Worm (Caenorhabditis elegans) whole organism, young adult: ENCODE data around the gene set-22.

Experiments
- D2030.7 ChIP-seq: fragments of 200-800 bp; sonication (Bioruptor generic); IDR thresholded peaks from 2 replicates; pipeline ENCODE4 v1.3.6; 2022; ENCODE audit warnings: missing genetic modification reagents, missing genetic modification characterization, missing compliant biosample characterization
- F22D6.2 ChIP-seq: sonication (generic microtip); optimal IDR thresholded peaks from 2 replicates; lab custom pipeline; 2016; ENCODE audit warnings: mild to moderate bottlenecking, missing genetic modification characterization, missing compliant biosample characterization
- F33H1.4 ChIP-seq: fragments of 200-800 bp; sonication (Bioruptor generic); IDR thresholded peaks from 2 replicates; pipeline ENCODE4 v1.3.6; 2022; ENCODE audit warnings: missing genetic modification reagents, missing genetic modification characterization, missing compliant biosample characterization
- K11D2.4 ChIP-seq: fragments of 200-800 bp; sonication (Bioruptor generic); IDR thresholded peaks from 2 replicates; pipeline ENCODE4 v1.3.6; 2022; ENCODE audit warnings: missing genetic modification reagents, missing genetic modification characterization, missing compliant biosample characterization
- aptf-3 ChIP-seq: fragments of 200-800 bp; sonication (Bioruptor generic); IDR thresholded peaks from 2 replicates; pipeline ENCODE4 v1.3.6; 2022; ENCODE audit warnings: missing genetic modification characterization, missing compliant biosample characterization
- attf-5 ChIP-seq: fragments of 200-800 bp; sonication (Bioruptor generic); optimal IDR thresholded peaks from 2 replicates; lab custom pipeline; 2018; ENCODE audit warnings: mild to moderate bottlenecking, missing genetic modification characterization, missing compliant biosample characterization
- bed-2 ChIP-seq: fragments of 200-800 bp; sonication (Bioruptor generic); IDR thresholded peaks from 2 replicates; pipeline ENCODE4 v1.3.6; 2022; ENCODE audit warnings: missing genetic modification reagents, missing genetic modification characterization, missing compliant biosample characterization
- ccch-3 ChIP-seq: fragments of 200-800 bp; sonication (Bioruptor generic); optimal IDR thresholded peaks from 2 replicates; lab custom pipeline; 2018; ENCODE audit warnings: mild to moderate bottlenecking, missing genetic modification characterization, missing compliant biosample characterization
- ceh-100 ChIP-seq: fragments of 200-800 bp; sonication (Bioruptor generic); IDR thresholded peaks from 2 replicates; pipeline ENCODE4 v1.3.6; 2022; ENCODE audit warnings: missing genetic modification reagents, missing genetic modification characterization, missing compliant biosample characterization
- ceh-58 ChIP-seq: fragments of 200-800 bp; sonication (Bioruptor generic); IDR thresholded peaks from 2 replicates; pipeline ENCODE4 v1.3.6; 2022; ENCODE audit warnings: missing genetic modification characterization, missing compliant biosample characterization
- ceh-79 ChIP-seq: sonication (generic microtip); optimal IDR thresholded peaks from 2 replicates; lab custom pipeline; 2017; ENCODE audit warnings: mild to moderate bottlenecking, missing genetic modification characterization, missing compliant biosample characterization
- dox-1 ChIP-seq: fragments of 200-800 bp; sonication (Bioruptor generic); IDR thresholded peaks from 2 replicates; pipeline ENCODE4 v1.3.6; 2022; ENCODE audit warnings: missing genetic modification reagents, missing genetic modification characterization, missing compliant biosample characterization
- egl-18 ChIP-seq: fragments of 200-800 bp; sonication (Bioruptor generic); IDR thresholded peaks from 2 replicates; pipeline ENCODE4 v1.3.6; 2022; ENCODE audit warnings: missing genetic modification reagents, missing genetic modification characterization, missing compliant biosample characterization
- ets-4 ChIP-seq: fragments of 200-800 bp; sonication (Bioruptor generic); optimal IDR thresholded peaks from 2 replicates; lab custom pipeline; 2018; ENCODE audit warnings: mild to moderate bottlenecking, missing genetic modification characterization, missing compliant biosample characterization
- gei-17 ChIP-seq: fragments of 200-800 bp; sonication (Bioruptor generic); optimal IDR thresholded peaks from 2 replicates; lab custom pipeline; 2018; ENCODE audit warnings: mild to moderate bottlenecking, missing genetic modification characterization, missing compliant biosample characterization
- let-526 ChIP-seq: fragments of 200-800 bp; sonication (Bioruptor generic); IDR thresholded peaks from 2 replicates; pipeline ENCODE4 v1.3.6; 2022; ENCODE audit warnings: missing genetic modification reagents, missing genetic modification characterization, missing compliant biosample characterization
- let-607 ChIP-seq, 2 experiments: fragments of 200-800 bp in 1 of 2; sonication (Bioruptor generic) in 1 of 2; sonication (generic microtip) in 1 of 2; optimal IDR thresholded peaks; 2 replicates each; lab custom pipeline; 2016 to 2018; ENCODE audit warnings: mild to moderate bottlenecking in 2 of 2, missing compliant biosample characterization in 2 of 2, missing genetic modification characterization in 2 of 2, moderate library complexity in 2 of 2, missing genotype in 1 of 2
- lin-26 ChIP-seq: fragments of 200-800 bp; sonication (Bioruptor generic); IDR thresholded peaks from 2 replicates; pipeline ENCODE4 v1.3.6; 2022; ENCODE audit warnings: missing genetic modification reagents, missing genetic modification characterization, missing compliant biosample characterization
- lsl-1 ChIP-seq: fragments of 200-800 bp; sonication (Bioruptor generic); optimal IDR thresholded peaks from 2 replicates; lab custom pipeline; 2018; ENCODE audit warnings: mild to moderate bottlenecking, missing genetic modification characterization, moderate library complexity, missing compliant biosample characterization
- mel-28 ChIP-seq: sonication (generic microtip); optimal IDR thresholded peaks from 2 replicates; lab custom pipeline; 2016; ENCODE audit warnings: borderline replicate concordance, mild to moderate bottlenecking, missing genetic modification characterization, missing compliant biosample characterization
- nfya-2 ChIP-seq: fragments of 200-800 bp; sonication (Bioruptor generic); IDR thresholded peaks from 2 replicates; pipeline ENCODE4 v1.3.6; 2022; ENCODE audit warnings: missing genetic modification reagents, missing genetic modification characterization, missing compliant biosample characterization
- nhr-179 ChIP-seq: sonication (generic microtip); optimal IDR thresholded peaks from 2 replicates; lab custom pipeline; 2016; ENCODE audit warnings: mild to moderate bottlenecking, missing genetic modification characterization, missing compliant biosample characterization
- nhr-80 ChIP-seq: sonication (generic microtip); optimal IDR thresholded peaks from 2 replicates; lab custom pipeline; 2016; ENCODE audit warnings: missing genetic modification characterization, missing compliant biosample characterization
- nhr-90 ChIP-seq: sonication (generic microtip); optimal IDR thresholded peaks from 2 replicates; lab custom pipeline; 2016; ENCODE audit warnings: missing genotype, mild to moderate bottlenecking, missing genetic modification characterization, missing compliant biosample characterization
- pbrm-1 ChIP-seq: fragments of 200-800 bp; sonication (Bioruptor generic); IDR thresholded peaks from 2 replicates; pipeline ENCODE4 v1.3.6; 2022; ENCODE audit warnings: missing genetic modification reagents, missing genetic modification characterization, missing compliant biosample characterization
- rcor-1 ChIP-seq: fragments of 200-800 bp; sonication (Bioruptor generic); IDR thresholded peaks from 2 replicates; pipeline ENCODE4 v1.3.6; 2022; ENCODE audit warnings: missing genetic modification reagents, missing genetic modification characterization, missing compliant biosample characterization
- sea-2 ChIP-seq: fragments of 200-800 bp; sonication (Bioruptor generic); IDR thresholded peaks from 2 replicates; pipeline ENCODE4 v1.3.6; 2022; ENCODE audit warnings: missing genetic modification characterization, missing compliant biosample characterization
- snpc-1.1 ChIP-seq: sonication (generic microtip); optimal IDR thresholded peaks from 2 replicates; lab custom pipeline; 2017; ENCODE audit warnings: missing genetic modification characterization, mild to moderate bottlenecking, missing compliant biosample characterization, antibody characterized with exemption, moderate library complexity, missing genotype, missing genetic modification reagents; ENCODE audit not compliant: insufficient read depth
- snpc-4 ChIP-seq, 5 experiments: fragments of 150-350 bp in 1 of 5; sonication (generic microtip) in 4 of 5; optimal IDR thresholded peaks; 2 replicates each; lab custom pipeline; 2014 to 2018; ENCODE audit warnings: missing genetic modification characterization in 5 of 5, missing biosample characterization in 3 of 5, antibody characterized with exemption in 2 of 5, mild to moderate bottlenecking in 2 of 5, missing compliant biosample characterization in 2 of 5, missing genotype in 2 of 5, moderate library complexity in 2 of 5, missing genetic modification reagents in 1 of 5
- tbx-9 ChIP-seq: sonication (generic microtip); optimal IDR thresholded peaks from 2 replicates; lab custom pipeline; 2016; ENCODE audit warnings: borderline replicate concordance, missing genetic modification characterization, inconsistent platforms, missing compliant biosample characterization
- xnd-1 ChIP-seq: sonication (generic microtip); optimal IDR thresholded peaks from 2 replicates; lab custom pipeline; 2016; ENCODE audit warnings: missing genotype, missing genetic modification reagents, missing genetic modification characterization, missing compliant biosample characterization
- zfh-2 ChIP-seq: fragments of 200-800 bp; sonication (Bioruptor generic); conservative IDR thresholded peaks from 2 replicates; pipeline ENCODE4 v1.3.6; 2022; ENCODE audit warnings: missing genetic modification reagents, missing genetic modification characterization, missing compliant biosample characterization
- ztf-22 ChIP-seq: fragments of 200-800 bp; sonication (Bioruptor generic); optimal IDR thresholded peaks from 2 replicates; lab custom pipeline; 2018; ENCODE audit warnings: mild to moderate bottlenecking, missing genetic modification characterization, moderate library complexity, missing compliant biosample characterization
- ztf-6 ChIP-seq: fragments of 200-800 bp; sonication (Bioruptor generic); IDR thresholded peaks from 2 replicates; pipeline ENCODE4 v1.3.6; 2022; ENCODE audit warnings: missing genetic modification reagents, missing genetic modification characterization, missing compliant biosample characterization

Gene set-22

DNA sequence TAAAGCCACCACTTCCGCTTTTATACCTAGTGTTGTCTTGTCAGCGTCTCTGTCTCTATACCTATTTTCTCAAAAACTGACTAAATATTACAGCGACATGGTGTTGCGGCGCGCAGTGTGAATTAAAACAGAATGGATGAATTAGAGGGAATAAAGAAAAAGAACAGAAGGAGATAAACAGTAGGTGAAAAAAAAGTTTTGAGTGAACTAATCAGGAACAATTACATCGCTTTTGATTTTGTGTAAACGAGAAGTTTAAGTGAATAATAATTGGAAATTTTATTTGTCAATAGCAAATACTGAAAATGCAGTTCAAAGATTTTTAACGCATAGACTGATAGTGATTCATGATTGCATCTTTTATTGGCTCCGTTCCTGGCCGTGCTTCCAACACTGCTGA is 11.6 kb upstream of the set-22 start, which contains the start of gene col-12:
Gene col-12, minus strand, starts transcription at position 101 of the 400 bp plus-strand sequence.
- TF ChIP-seq zfh-2 (GFP tag; lab: Robert Waterston, UW) (no peak), ceh-58 (no peak), D2030.7 (GFP tag; lab: Robert Waterston, UW) (no peak), sea-2 (no peak), mel-28 (tag; lab: Kevin White, UChicago) (no peak), ztf-22 (no peak), gei-17 (GFP tag; lab: Kevin White, UChicago) (no peak), snpc-1.1 (tag; lab: Kevin White, UChicago) (no peak), ceh-100 (GFP tag; lab: Robert Waterston, UW) (no peak), K11D2.4 (GFP tag; lab: Robert Waterston, UW) (no peak), nfya-2 (GFP tag; lab: Robert Waterston, UW) (no peak), nhr-179 (tag; lab: Kevin White, UChicago) (no peak), F33H1.4 (GFP tag; lab: Robert Waterston, UW) (no peak), egl-18 (no peak)

DNA sequence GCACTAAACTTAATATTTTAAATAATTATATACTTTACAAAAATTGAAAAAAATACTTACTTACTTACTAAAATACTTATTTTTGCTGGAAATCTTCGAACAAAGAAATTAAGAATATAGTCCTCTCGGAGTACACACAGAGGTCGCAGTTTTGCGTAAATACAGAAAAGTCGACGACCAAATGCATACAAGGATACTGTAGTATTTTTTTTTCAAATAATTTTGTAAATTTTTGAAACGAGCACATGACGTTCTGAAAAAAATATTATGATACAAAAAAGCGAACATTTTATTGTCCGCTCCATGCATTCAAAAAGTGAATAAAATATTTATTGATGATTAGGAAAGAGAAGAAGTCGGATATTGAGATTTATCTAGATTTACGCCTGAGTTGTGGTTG is 10.5 kb upstream of the set-22 start, which contains the start of gene apc-10:
Gene apc-10, minus strand, starts transcription at position 101 of the 400 bp plus-strand sequence.
- TF ChIP-seq lsl-1 (GFP tag; lab: Kevin White, UChicago), result peak; percentile 62
- TF ChIP-seq pbrm-1, result no peak

DNA sequence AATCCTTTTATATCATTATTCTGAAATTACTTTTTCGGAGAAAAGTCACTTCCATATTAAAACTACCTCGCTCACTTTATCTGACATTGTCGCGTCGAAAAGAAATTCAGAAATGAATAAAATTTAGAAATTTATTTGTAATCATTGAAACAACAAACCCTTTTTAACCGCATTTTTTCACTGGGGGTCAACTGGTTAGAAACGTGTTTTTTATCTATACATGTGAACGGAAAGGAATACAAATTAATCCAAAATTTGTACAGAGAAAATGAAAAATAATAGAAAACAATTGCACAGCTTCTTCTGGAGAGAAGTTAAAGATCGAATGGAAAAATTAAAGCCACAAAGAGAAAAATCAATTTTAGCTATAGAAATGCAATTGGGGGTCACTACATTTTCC is 8.1 kb upstream of the set-22 start, which contains the start of gene tag-314:
Gene tag-314, minus strand, starts transcription at position 101 of the 400 bp plus-strand sequence.
- no peak for TF ChIP-seq ccch-3 (GFP tag; lab: Kevin White, UChicago)
- TF ChIP-seq ztf-6 (GFP tag; lab: Robert Waterston, UW), result no peak
- no peak for TF ChIP-seq F22D6.2 (tag; lab: Kevin White, UChicago)
- TF ChIP-seq ceh-79 (tag; lab: Kevin White, UChicago), result no peak
- no peak for TF ChIP-seq D2030.7 (GFP tag; lab: Robert Waterston, UW)
- no peak for TF ChIP-seq rcor-1 (GFP tag; lab: Robert Waterston, UW)
- TF ChIP-seq snpc-4 (GFP tag; optimal IDR thresholded peaks at IDR 0.05; lab: Kevin White, UChicago), result no peak
- TF ChIP-seq snpc-4 (tag; optimal IDR thresholded peaks at IDR 0.05; lab: Kevin White, UChicago), result no peak
- no peak for TF ChIP-seq xnd-1
- no peak for TF ChIP-seq attf-5 (GFP tag; lab: Kevin White, UChicago)
- TF ChIP-seq nhr-90 (tag; lab: Kevin White, UChicago), result no peak
- no peak for TF ChIP-seq let-526
- TF ChIP-seq sea-2, result no peak
- TF ChIP-seq aptf-3 (GFP tag; lab: Robert Waterston, UW), result no peak
- TF ChIP-seq nfya-2 (GFP tag; lab: Robert Waterston, UW), result no peak

DNA sequence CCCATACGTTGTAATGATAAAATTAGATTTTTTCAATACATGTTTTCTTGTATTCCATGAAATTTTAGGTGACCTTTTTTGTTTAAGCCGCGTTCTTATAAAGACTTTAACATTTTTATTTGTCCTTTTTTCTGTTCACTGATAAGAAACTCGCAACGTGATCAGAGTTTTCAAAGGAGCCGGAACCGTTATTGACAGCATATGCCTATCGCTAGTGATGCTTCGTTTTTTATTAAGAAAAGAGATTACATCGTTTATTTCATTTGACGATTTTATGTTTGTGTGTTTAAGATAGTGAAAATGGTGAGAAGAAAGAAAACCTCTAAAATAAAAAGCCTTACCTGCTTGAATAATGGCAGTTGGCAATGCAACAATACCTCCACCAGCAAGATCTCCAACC is 4.1 kb upstream of the set-22 start:
- TF ChIP-seq let-607 (tag; optimal IDR thresholded peaks at IDR 0.05; lab: Kevin White, UChicago) (no peak), nhr-80 (tag; lab: Kevin White, UChicago) (peak; percentile 87), ets-4 (GFP tag; lab: Kevin White, UChicago) (peak; percentile 82), dox-1 (GFP tag; lab: Robert Waterston, UW) (peak; percentile 32; the same call in 1 of the 2 replicates)

DNA sequence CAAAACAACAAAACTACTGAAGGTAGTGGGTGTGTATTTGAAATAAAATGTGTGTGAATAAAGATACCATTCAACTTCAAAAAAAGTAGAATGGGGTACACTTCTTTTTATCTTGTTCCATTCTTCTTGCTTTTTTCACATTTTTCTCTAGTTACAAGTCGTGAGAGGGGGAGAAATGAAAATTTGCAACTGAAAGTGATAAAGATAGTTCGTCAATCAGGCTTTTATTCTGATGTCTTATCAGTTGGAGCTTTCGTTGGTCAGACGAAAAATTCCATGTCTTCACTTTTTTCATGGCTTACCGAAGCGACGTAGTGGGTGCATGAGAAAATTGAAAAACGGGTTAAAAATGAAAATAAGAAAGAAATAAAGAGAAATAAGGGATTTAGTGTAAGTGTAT is 3.0 kb upstream of the set-22 start, which contains the start of gene Y32F6A.4:
Gene Y32F6A.4, minus strand, starts transcription at position 347 of the 400 bp plus-strand sequence.
- TF ChIP-seq tbx-9 (tag; lab: Kevin White, UChicago) (no peak), bed-2 (GFP tag; lab: Robert Waterston, UW) (no peak), K11D2.4 (GFP tag; lab: Robert Waterston, UW) (no peak), ztf-22 (no peak), nhr-80 (tag; lab: Kevin White, UChicago) (peak; percentile 47), nhr-179 (tag; lab: Kevin White, UChicago) (no peak), lin-26 (GFP tag; lab: Robert Waterston, UW) (no peak)
